Worm (Caenorhabditis elegans): ENCODE data around the gene M05D6.8.

DNA sequence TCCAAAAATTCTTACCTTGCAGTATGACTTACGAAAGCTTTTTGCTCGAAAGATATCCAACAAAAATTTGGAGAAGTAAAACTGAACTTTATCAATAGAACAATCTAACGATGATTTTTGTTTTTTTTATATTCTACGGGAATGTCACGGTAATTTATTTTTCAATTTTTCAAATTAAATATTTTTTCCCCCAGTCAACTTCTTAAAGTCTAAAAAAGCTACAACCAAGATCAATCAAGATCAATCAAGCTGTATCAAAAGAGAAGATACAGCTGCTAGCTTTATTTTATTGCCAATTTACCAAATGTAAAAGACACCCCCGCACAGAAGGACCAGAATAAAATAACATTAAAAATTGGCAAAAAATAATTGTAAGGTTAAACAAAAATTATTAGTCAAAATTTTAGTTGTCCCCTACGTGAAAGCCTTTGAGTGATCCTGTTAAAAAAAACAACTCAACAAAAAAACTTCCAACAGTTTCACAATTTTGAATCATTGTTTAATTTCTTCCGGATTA is 4.3 kb upstream of the M05D6.8 start, which contains the start of the genes M05D6.1 and M05D6.3:
- TF ChIP-seq ama-1 (optimal IDR thresholded peaks at IDR 0.05) (no peak), sea-1 (GFP tag; conservative IDR thresholded peaks at IDR 0.05) (no peak)

Data from whole organism, early embryonic.